Worm (Caenorhabditis elegans) whole organism, L4/young adult: ENCODE data around the gene C54D10.9.

Source experiments
- W03F9.2 ChIP-seq: fragments of 150-350 bp; optimal IDR thresholded peaks from 2 replicates; lab custom pipeline; 2014; ENCODE audit warnings: missing biosample characterization, missing genetic modification characterization
- dao-5 ChIP-seq: sonication (generic microtip); optimal IDR thresholded peaks from 2 replicates; lab custom pipeline; 2016; ENCODE audit warnings: missing genotype, missing genetic modification characterization, moderate library complexity, missing compliant biosample characterization
- him-1 ChIP-seq: sonication (generic microtip); optimal IDR thresholded peaks from 2 replicates; lab custom pipeline; 2016; ENCODE audit warnings: missing genotype, missing genetic modification reagents, missing genetic modification characterization, missing compliant biosample characterization

ce11 chrV:12397545-12397944 is 49.4 kb upstream of the C54D10.9 start, which contains the start of gene K01D12.5:
- TF ChIP-seq him-1 (tag; lab: Kevin White, UChicago) (no peak), W03F9.2 (tag; lab: Kevin White, UChicago) (no peak), dao-5 (tag; lab: Kevin White, UChicago) (no peak)
